Worm (Caenorhabditis elegans): ENCODE measurements around the gene nhr-243.

- TF ChIP-seq ztf-29 (GFP tag; IDR thresholded peaks at IDR 0.05) (no peak), ztf-23 (GFP tag; IDR thresholded peaks at IDR 0.05) (no peak), klf-2 (GFP tag; conservative IDR thresholded peaks at IDR 0.05) (no peak), T22C8.4 (GFP tag; IDR thresholded peaks at IDR 0.05) (no peak), flt-1 (GFP tag; IDR thresholded peaks at IDR 0.05) (no peak), med-1 (GFP tag; optimal IDR thresholded peaks at IDR 0.05; ENCODE audit: insufficient read depth) (no peak)
Measured at ce11 chrV:18846480-18846879, 53.9 kb downstream of the nhr-243 start, which contains the start of gene nhr-230.
